Worm (Caenorhabditis elegans): Measurements from ENCODE around the gene srg-47.

DNA sequence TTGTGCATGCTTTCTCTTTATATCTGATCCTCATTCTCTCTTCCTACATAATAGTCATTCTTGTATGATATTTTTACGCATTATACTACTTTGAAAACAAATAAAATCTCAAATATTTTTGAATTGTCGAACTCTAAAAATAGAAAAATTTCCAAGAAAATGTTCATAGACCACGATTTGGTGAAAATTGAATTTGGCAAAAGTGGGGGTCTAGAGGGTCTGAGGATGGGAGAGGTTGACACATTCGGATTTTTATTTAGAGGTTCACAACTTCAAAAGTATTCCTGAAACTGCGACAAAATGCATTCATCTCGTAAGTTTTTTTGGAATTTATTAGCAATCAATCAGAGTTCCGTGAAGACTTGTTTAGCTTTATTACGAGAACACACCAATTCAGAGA lies 43.9 kb upstream of the srg-47 start, which contains the start of gene glb-22:
- TF ChIP-seq elt-1 (tag; optimal IDR thresholded peaks at IDR 0.05; ENCODE audit: borderline replicate concordance, insufficient read depth) (no peak), ceh-43 (GFP tag; optimal IDR thresholded peaks at IDR 0.05) (no peak), lin-13 (tag; optimal IDR thresholded peaks at IDR 0.05) (no peak), nhr-237 (tag; optimal IDR thresholded peaks at IDR 0.05) (no peak), flh-1 (GFP tag; optimal IDR thresholded peaks at IDR 0.05) (no peak), ztf-11 (tag; optimal IDR thresholded peaks at IDR 0.05) (no peak)
